Fruit fly (Drosophila melanogaster): ENCODE data around the gene asun.
A peak's percentile ranks its signal among the peaks of the same experiment; 100 is the strongest.

DNA sequence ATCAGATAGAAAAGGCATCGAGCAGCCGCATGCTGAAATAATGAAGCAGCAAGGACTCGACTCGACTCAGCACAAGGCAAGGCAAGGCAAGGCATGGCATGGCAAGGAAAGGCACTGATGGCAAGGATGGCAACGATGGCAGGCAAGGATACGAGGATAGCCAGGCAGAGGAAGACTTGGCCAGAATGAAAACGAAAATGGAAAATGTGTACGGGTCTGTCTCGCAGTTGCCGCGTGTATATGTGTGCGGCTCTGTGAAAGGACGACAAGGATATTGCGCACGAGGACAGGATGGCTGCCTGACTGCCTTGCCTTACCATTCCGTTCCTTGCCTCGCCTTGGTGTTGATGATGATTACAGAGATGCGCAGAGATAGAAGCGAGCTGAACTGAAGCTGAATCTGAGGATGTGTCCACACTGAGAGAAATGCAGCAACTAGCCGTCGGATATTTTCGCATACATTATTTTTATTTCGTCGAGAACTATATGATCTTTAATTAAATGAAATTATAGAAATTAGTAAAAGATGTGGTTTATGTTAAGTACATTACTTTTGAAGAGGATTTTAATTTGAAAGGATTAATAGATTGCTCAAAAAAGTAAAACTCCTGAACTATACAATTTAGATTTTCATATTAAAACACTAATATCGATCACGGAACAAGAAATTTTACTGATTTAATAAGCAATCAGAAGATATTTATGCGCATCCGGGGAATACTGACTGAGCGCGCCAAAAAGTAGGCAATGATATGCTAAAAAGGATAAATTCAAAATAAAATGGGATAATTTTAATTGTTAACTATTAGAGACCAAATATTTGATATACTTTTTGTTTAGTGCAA is 49.4 kb upstream of the asun start:
- no peak for TF ChIP-seq CG8119 (GFP tag; IDR thresholded peaks at IDR 0.05)
- no peak for TF ChIP-seq acj6 (GFP tag; optimal IDR thresholded peaks at IDR 0.05)
- TF ChIP-seq Lpt (GFP tag; optimal IDR thresholded peaks at IDR 0.05): no peak
- TF ChIP-seq Hr39 (GFP tag; optimal IDR thresholded peaks at IDR 0.05): peak; percentile 24
